Worm (Caenorhabditis elegans): Measurements from ENCODE around the gene B0244.9.

B0244.9 gene

DNA sequence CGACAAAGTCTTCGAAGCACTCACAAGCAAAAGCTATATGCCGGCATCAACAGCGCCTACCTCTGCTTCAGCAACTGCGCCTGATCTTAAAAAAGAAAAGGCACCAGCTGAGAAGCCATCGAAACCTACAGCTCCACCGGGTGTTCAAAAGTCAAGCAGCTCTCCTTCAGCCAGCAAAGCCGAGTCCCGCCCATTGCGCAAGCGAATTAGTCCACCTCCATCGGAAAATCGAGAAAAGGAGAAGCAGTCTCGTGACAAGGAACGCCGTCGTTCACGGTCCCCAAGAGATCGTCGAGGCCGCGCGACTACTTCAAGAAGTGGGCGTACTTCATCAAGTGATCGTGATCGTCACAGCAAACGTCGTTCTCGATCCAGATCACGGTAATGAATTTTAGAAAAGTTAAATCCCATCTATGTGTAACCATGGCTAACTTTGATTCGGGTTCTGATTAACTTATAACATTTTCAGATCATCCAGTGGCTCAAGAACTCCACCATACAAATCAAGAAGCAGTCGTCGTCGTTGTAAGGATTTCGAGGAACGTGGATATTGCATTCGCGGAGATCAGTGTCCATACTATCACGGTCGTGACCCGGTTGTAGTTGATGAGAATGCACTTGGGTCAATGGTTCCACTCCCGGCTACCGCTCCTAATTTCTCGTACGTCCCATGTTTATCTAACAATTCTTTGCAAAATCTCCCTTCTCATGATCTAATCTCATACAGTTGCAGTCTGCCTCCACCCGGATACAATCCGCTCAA, 18.8 kb downstream of the B0244.9 start:
- TF ChIP-seq unc-130 (tag; optimal IDR thresholded peaks at IDR 0.05) (no peak), mef-2 (tag; optimal IDR thresholded peaks at IDR 0.05) (no peak), nhr-71 (tag; optimal IDR thresholded peaks at IDR 0.05) (no peak)

DNA sequence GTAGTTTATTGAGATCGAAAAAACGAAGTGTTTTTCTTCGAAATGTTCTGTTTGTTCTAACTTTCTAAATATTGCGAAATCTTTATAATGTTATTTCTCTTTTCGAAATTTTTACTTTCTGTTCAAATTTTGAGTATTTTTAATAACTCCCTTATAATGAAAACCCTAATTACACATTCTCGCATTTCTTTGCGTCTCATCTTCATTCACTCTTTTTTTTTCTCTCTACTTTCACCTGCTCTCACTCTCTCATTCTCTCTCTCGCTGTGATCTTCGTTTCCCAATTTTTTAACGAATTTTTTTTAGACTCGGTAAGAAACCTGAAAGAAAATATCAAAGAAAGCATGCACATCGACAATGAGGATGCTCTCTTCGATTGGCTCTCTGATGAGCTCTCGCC, 19.6 kb downstream of the B0244.9 start, which contains the start of gene rbm-26:
rbm-26 (plus strand) TSS at position 301 of the 400 bp plus-strand sequence.
- TF ChIP-seq blmp-1 (tag; optimal IDR thresholded peaks at IDR 0.05) (peak; percentile 56), ama-1 (optimal IDR thresholded peaks at IDR 0.05) (no peak)

DNA sequence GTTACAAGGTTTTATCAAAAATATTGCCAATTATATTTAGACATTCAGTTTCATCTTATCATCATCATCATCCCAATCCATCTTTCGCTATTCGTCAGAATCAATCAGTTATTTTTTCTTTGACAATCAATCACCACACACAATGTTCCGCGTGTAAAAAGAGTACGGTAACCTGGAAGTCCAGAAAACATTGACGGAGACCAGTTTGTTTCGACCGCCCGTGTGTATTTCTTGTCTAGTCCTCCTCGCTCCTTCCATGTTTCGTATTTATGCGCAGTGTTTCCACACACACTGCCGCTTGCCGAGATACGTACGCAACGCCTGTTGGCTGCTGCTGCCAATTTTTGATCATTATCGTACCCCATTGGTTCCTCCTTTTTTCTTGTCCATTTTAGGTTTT, 20.2 kb downstream of the B0244.9 start:
- TF ChIP-seq isw-1 (GFP tag; IDR thresholded peaks at IDR 0.05) (no peak), ceh-82 (tag; optimal IDR thresholded peaks at IDR 0.05) (peak in 1 of 3 experiments; percentile 2), nhr-20 (tag; optimal IDR thresholded peaks at IDR 0.05) (peak; percentile 43), aha-1 (tag; optimal IDR thresholded peaks at IDR 0.05) (no peak), unc-62 (GFP tag; optimal IDR thresholded peaks at IDR 0.05) (no peak), lin-14 (GFP tag; optimal IDR thresholded peaks at IDR 0.05) (peak; percentile 69), dpl-1 (GFP tag; optimal IDR thresholded peaks at IDR 0.05) (peak in 1 of 3 experiments; percentile 8), snu-23 (GFP tag; optimal IDR thresholded peaks at IDR 0.05) (peak; percentile 58), unc-30 (tag; optimal IDR thresholded peaks at IDR 0.05) (no peak), ztf-11 (tag; optimal IDR thresholded peaks at IDR 0.05) (no peak), ceh-88 (GFP tag; IDR thresholded peaks at IDR 0.05) (no peak), lin-35 (GFP tag; optimal IDR thresholded peaks at IDR 0.05) (peak; percentile 3 to 49), nhr-11 (tag; optimal IDR thresholded peaks at IDR 0.05) (no peak), elt-2 (tag; optimal IDR thresholded peaks at IDR 0.05) (peak; percentile 38), fkh-8 (tag; optimal IDR thresholded peaks at IDR 0.05) (no peak), xbp-1 (tag; optimal IDR thresholded peaks at IDR 0.05) (peak; percentile 30), nhr-77 (tag; optimal IDR thresholded peaks at IDR 0.05) (no peak), tbx-2 (tag; optimal IDR thresholded peaks at IDR 0.05) (peak; percentile 29), nhr-84 (tag; optimal IDR thresholded peaks at IDR 0.05) (no peak), nhr-71 (tag; optimal IDR thresholded peaks at IDR 0.05) (peak; percentile 37), hlh-17 (GFP tag; optimal IDR thresholded peaks at IDR 0.05; ENCODE audit: borderline replicate concordance) (no peak), lir-3 (tag; optimal IDR thresholded peaks at IDR 0.05; ENCODE audit: poor library complexity) (no peak), C34B4.2 (tag; optimal IDR thresholded peaks at IDR 0.05) (no peak), ama-1 (optimal IDR thresholded peaks at IDR 0.05) (no peak), mep-1 (tag; optimal IDR thresholded peaks at IDR 0.05) (peak; percentile 33), ets-5 (GFP tag; IDR thresholded peaks at IDR 0.05) (no peak), blmp-1 (tag; optimal IDR thresholded peaks at IDR 0.05) (peak; percentile 76), unc-130 (tag; optimal IDR thresholded peaks at IDR 0.05) (peak; percentile 51), egl-27 (tag; optimal IDR thresholded peaks at IDR 0.05) (no peak), ceh-63 (GFP tag; optimal IDR thresholded peaks at IDR 0.05) (no peak), lin-15B (tag; optimal IDR thresholded peaks at IDR 0.05) (no peak), lsy-2 (tag; optimal IDR thresholded peaks at IDR 0.05) (peak in 1 of 2 experiments; percentile 87), nhr-90 (tag; optimal IDR thresholded peaks at IDR 0.05; ENCODE audit: poor library complexity) (no peak), efl-3 (GFP tag; optimal IDR thresholded peaks at IDR 0.05) (no peak), dsc-1 (tag; optimal IDR thresholded peaks at IDR 0.05) (no peak), nhr-12 (tag; optimal IDR thresholded peaks at IDR 0.05) (no peak), F16B12.6 (tag; optimal IDR thresholded peaks at IDR 0.05) (no peak), C04F5.9 (tag; optimal IDR thresholded peaks at IDR 0.05) (no peak), ceh-8 (GFP tag; optimal IDR thresholded peaks at IDR 0.05) (no peak), elt-3 (tag; optimal IDR thresholded peaks at IDR 0.05) (peak in 3 of 6 experiments; percentile 11 to 61 (median 38)), nhr-237 (tag; optimal IDR thresholded peaks at IDR 0.05) (no peak), mdl-1 (tag; optimal IDR thresholded peaks at IDR 0.05) (peak in 1 of 2 experiments; percentile 53), C16A3.4 (tag; optimal IDR thresholded peaks at IDR 0.05) (peak; percentile 36), efl-1 (optimal IDR thresholded peaks at IDR 0.05) (peak in 1 of 2 experiments; percentile 24), efl-1 (GFP tag; optimal IDR thresholded peaks at IDR 0.05 in 1 of 2) (peak in 1 of 2 experiments; percentile 5), mef-2 (tag; optimal IDR thresholded peaks at IDR 0.05) (no peak)
